Worm (Caenorhabditis elegans) whole organism, L1 larva: ENCODE results near the gene col-156.

Experiments used
- ama-1 ChIP-seq: fragments of 150-350 bp; optimal IDR thresholded peaks from 2 replicates; lab custom pipeline; 2014
- ceh-82 ChIP-seq, 3 experiments: fragments of 150-350 bp in 1 of 3; sonication (generic microtip) in 2 of 3; optimal IDR thresholded peaks; 2 replicates each; lab custom pipeline; 2014 to 2017; ENCODE audit warnings: missing biosample characterization in 3 of 3, missing genetic modification characterization in 3 of 3
- jun-1 ChIP-seq: fragments of 150-350 bp; optimal IDR thresholded peaks from 2 replicates; lab custom pipeline; 2014; ENCODE audit warnings: missing biosample characterization, missing genetic modification reagents, missing genetic modification characterization
- lin-35 ChIP-seq, 2 experiments: fragments of 150-350 bp; optimal IDR thresholded peaks; 2 replicates each; lab custom pipeline; 2014; ENCODE audit warnings: missing biosample characterization in 2 of 2, missing genetic modification characterization in 2 of 2, missing genetic modification reagents in 2 of 2
- mdl-1 ChIP-seq, 2 experiments: fragments of 150-350 bp; optimal IDR thresholded peaks; 2 replicates each; lab custom pipeline; 2014 to 2017; ENCODE audit warnings: missing biosample characterization in 2 of 2, missing genetic modification characterization in 2 of 2, inconsistent platforms in 1 of 2
- nhr-77 ChIP-seq: fragments of 150-350 bp; optimal IDR thresholded peaks from 2 replicates; lab custom pipeline; 2014; ENCODE audit warnings: missing biosample characterization, missing genetic modification characterization
- snpc-4 ChIP-seq: fragments of 150-350 bp; optimal IDR thresholded peaks from 2 replicates; lab custom pipeline; 2014; ENCODE audit warnings: missing biosample characterization, missing genetic modification characterization
- zag-1 ChIP-seq: fragments of 150-350 bp; optimal IDR thresholded peaks from 2 replicates; lab custom pipeline; 2014; ENCODE audit warnings: missing biosample characterization, missing genetic modification characterization
- ztf-11 ChIP-seq, 2 experiments: sonication (generic microtip); optimal IDR thresholded peaks; 2 replicates each; lab custom pipeline; 2016 to 2017; ENCODE audit warnings: missing genetic modification characterization in 2 of 2, missing biosample characterization in 1 of 2, missing compliant biosample characterization in 1 of 2

DNA sequence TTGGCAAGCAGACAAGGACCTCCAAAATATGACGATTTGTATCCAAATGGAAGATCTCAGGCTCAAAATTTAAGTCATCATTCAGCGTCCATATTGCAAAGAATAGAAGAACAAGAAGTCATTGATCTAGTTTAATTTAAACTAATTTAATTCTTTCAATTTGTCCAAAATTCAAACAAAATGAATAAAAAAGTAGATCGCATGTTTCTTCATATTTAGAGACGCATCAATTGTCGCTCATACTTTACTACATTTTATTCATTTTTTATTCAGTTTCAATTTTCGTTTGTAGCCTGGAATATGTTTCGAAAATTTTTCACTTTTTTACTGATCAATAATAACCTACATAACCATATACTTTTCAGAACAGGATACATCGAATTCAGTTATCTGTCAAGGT is 42.3 kb upstream of the col-156 start, which contains the start of gene T11F9.21:
- TF ChIP-seq ama-1 (lab: Kevin White, UChicago) (no peak), ceh-82 (tag; optimal IDR thresholded peaks at IDR 0.05; lab: Kevin White, UChicago) (no peak), nhr-77 (tag; lab: Kevin White, UChicago) (no peak), snpc-4 (tag; lab: Kevin White, UChicago) (no peak), jun-1 (tag; lab: Kevin White, UChicago) (no peak), zag-1 (no peak), lin-35 (GFP tag; optimal IDR thresholded peaks at IDR 0.05; lab: Kevin White, UChicago) (no peak), mdl-1 (tag; optimal IDR thresholded peaks at IDR 0.05; lab: Kevin White, UChicago) (no peak), ztf-11 (tag; optimal IDR thresholded peaks at IDR 0.05; lab: Kevin White, UChicago) (no peak)
